Fruit fly (Drosophila melanogaster) whole organism, pupa: Measurements from ENCODE around the gene CG17260.

Experiments used
- CG10348 ChIP-seq: fragments of 200-800 bp; sonication (Bioruptor generic); IDR thresholded peaks from 2 replicates; pipeline ENCODE4 v1.3.6; 2022; ENCODE audit warnings: missing biosample characterization, missing genetic modification characterization
- CG15710 ChIP-seq: fragments of 200-800 bp; sonication (Bioruptor generic); optimal IDR thresholded peaks from 2 replicates; lab custom pipeline; 2018; ENCODE audit warnings: missing biosample characterization, mild to moderate bottlenecking, missing genetic modification characterization, moderate library complexity
- CG17806 ChIP-seq: fragments of 200-800 bp; sonication (Bioruptor generic); optimal IDR thresholded peaks from 2 replicates; lab custom pipeline; 2018; ENCODE audit warnings: missing biosample characterization, mild to moderate bottlenecking, missing genetic modification characterization, moderate library complexity
- CG32121 ChIP-seq: fragments of 200-800 bp; sonication (Bioruptor generic); IDR thresholded peaks from 2 replicates; pipeline ENCODE4 v1.3.6; 2022; ENCODE audit warnings: missing biosample characterization, missing genetic modification characterization
- CG34367 ChIP-seq: fragments of 200-800 bp; sonication (Bioruptor generic); optimal IDR thresholded peaks from 2 replicates; lab custom pipeline; 2018; ENCODE audit warnings: missing biosample characterization, mild to moderate bottlenecking, missing genetic modification characterization
- CG4496 ChIP-seq: fragments of 200-800 bp; sonication (Bioruptor generic); IDR thresholded peaks from 3 replicates; pipeline ENCODE4 v1.3.6; 2022; ENCODE audit warnings: missing biosample characterization, missing genetic modification characterization
- CG8159 ChIP-seq: fragments of 200-800 bp; sonication (Bioruptor generic); optimal IDR thresholded peaks from 3 replicates; lab custom pipeline; 2018; ENCODE audit warnings: missing biosample characterization, mild to moderate bottlenecking, missing genetic modification characterization, moderate library complexity
- D1 ChIP-seq: fragments of 200-800 bp; sonication (Bioruptor generic); optimal IDR thresholded peaks from 2 replicates; lab custom pipeline; 2018; ENCODE audit warnings: missing biosample characterization, mild to moderate bottlenecking, missing genetic modification characterization, moderate library complexity
- EcR ChIP-seq: fragments of 200-800 bp; sonication (Bioruptor generic); optimal IDR thresholded peaks from 3 replicates; lab custom pipeline; 2019; ENCODE audit warnings: missing biosample characterization, missing genetic modification characterization, mild to moderate bottlenecking, moderate library complexity, missing genetic modification reagents
- Snoo ChIP-seq: fragments of 200-800 bp; sonication (Bioruptor generic); optimal IDR thresholded peaks from 3 replicates; lab custom pipeline; 2017; ENCODE audit warnings: missing biosample characterization, mild to moderate bottlenecking, missing genetic modification characterization, inconsistent platforms

- TF ChIP-seq CG34367 (tag; lab: Kevin White, UChicago), result peak; percentile 76
- no peak for TF ChIP-seq EcR (GFP tag; lab: Kevin White, UChicago)
- peak; percentile 89 for TF ChIP-seq CG15710 (tag; lab: Kevin White, UChicago)
- TF ChIP-seq CG4496 (GFP tag; lab: Robert Waterston, UW), result peak; percentile 91
- peak; percentile 86 for TF ChIP-seq CG8159 (tag; lab: Kevin White, UChicago)
- peak; percentile 81 for TF ChIP-seq Snoo (tag; lab: Kevin White, UChicago)
- TF ChIP-seq CG17806 (tag; lab: Kevin White, UChicago), result peak; percentile 90
- no peak for TF ChIP-seq D1 (tag; lab: Kevin White, UChicago)
- peak; percentile 90 for TF ChIP-seq CG10348 (GFP tag; lab: Robert Waterston, UW)
- peak; percentile 91 for TF ChIP-seq CG32121 (GFP tag; lab: Robert Waterston, UW)
Observed at dm6 chr2L:3037153-3037579, at the start of gene CG17260, which contains the start of gene SerRS.
